Fruit fly (Drosophila melanogaster): ENCODE measurements around the gene ninaG.

Gene ninaG

dm6 chr3R:11372053-11373016 lies 49.2 kb downstream of the ninaG start:
- no peak for TF ChIP-seq CTCF (optimal IDR thresholded peaks at IDR 0.05)
- no peak for TF ChIP-seq CG8478 (optimal IDR thresholded peaks at IDR 0.05)

- TF ChIP-seq CTCF (optimal IDR thresholded peaks at IDR 0.05) (no peak), CG8478 (optimal IDR thresholded peaks at IDR 0.05) (no peak)
These were observed 50.7 kb downstream of the ninaG start for dm6 chr3R:11370805-11371204.

dm6 chr3R:11370333-11370732 lies 51.2 kb downstream of the ninaG start:
- no peak for TF ChIP-seq CG8478 (optimal IDR thresholded peaks at IDR 0.05)
- no peak for TF ChIP-seq CTCF (optimal IDR thresholded peaks at IDR 0.05)
